Worm (Caenorhabditis elegans) whole organism, L4 larva: ENCODE results near the gene C03B1.9.

ENCODE experiments used
- F10B5.3 ChIP-seq: sonication (generic microtip); optimal IDR thresholded peaks from 2 replicates; lab custom pipeline; 2016; ENCODE audit warnings: mild to moderate bottlenecking, missing genetic modification characterization, missing compliant biosample characterization
- F26F4.8 ChIP-seq: fragments of 200-800 bp; sonication (Bioruptor generic); conservative IDR thresholded peaks from 2 replicates; pipeline ENCODE4 v1.3.6; 2022; ENCODE audit warnings: missing genetic modification characterization, missing compliant biosample characterization
- F49E8.2 ChIP-seq: sonication (generic microtip); optimal IDR thresholded peaks from 2 replicates; lab custom pipeline; 2016; ENCODE audit warnings: missing compliant biosample characterization, mild to moderate bottlenecking, missing genetic modification characterization, borderline replicate concordance
- R02D3.7 ChIP-seq: fragments of 150-350 bp; sonication (generic microtip); optimal IDR thresholded peaks from 3 replicates; lab custom pipeline; 2014; ENCODE audit warnings: missing biosample characterization, missing genetic modification characterization
- T20F7.1 ChIP-seq: fragments of 200-800 bp; sonication (Bioruptor generic); optimal IDR thresholded peaks from 2 replicates; lab custom pipeline; 2018; ENCODE audit warnings: mild to moderate bottlenecking, missing genetic modification characterization, missing compliant biosample characterization
- Y75B8A.6 ChIP-seq: fragments of 200-800 bp; sonication (Bioruptor generic); IDR thresholded peaks from 2 replicates; pipeline ENCODE4 v1.3.6; 2022; ENCODE audit warnings: missing genetic modification reagents, missing genetic modification characterization, missing compliant biosample characterization
- attf-4 ChIP-seq: sonication (generic microtip); optimal IDR thresholded peaks from 3 replicates; lab custom pipeline; 2017; ENCODE audit warnings: missing biosample characterization, missing genetic modification characterization
- ceh-62 ChIP-seq: sonication (generic microtip); optimal IDR thresholded peaks from 2 replicates; lab custom pipeline; 2017; ENCODE audit warnings: missing biosample characterization, missing genetic modification characterization
- ceh-82 ChIP-seq: sonication (generic microtip); optimal IDR thresholded peaks from 2 replicates; lab custom pipeline; 2017; ENCODE audit warnings: missing biosample characterization, missing genetic modification characterization
- ces-1 ChIP-seq: fragments of 150-350 bp; sonication (generic microtip); optimal IDR thresholded peaks from 4 replicates; lab custom pipeline; 2014; ENCODE audit warnings: missing biosample characterization, missing genetic modification reagents, missing genetic modification characterization
- daf-16 ChIP-seq, 3 experiments: sonication (generic microtip); optimal IDR thresholded peaks; 2 replicates each; lab custom pipeline; 2016 to 2017; ENCODE audit warnings: missing genetic modification characterization in 3 of 3, missing genetic modification reagents in 3 of 3, mild to moderate bottlenecking in 2 of 3, missing compliant biosample characterization in 2 of 3, missing biosample characterization in 1 of 3, moderate library complexity in 1 of 3
- dmd-6 ChIP-seq: fragments of 200-800 bp; sonication (Bioruptor generic); IDR thresholded peaks from 2 replicates; pipeline ENCODE4 v1.3.6; 2022; ENCODE audit warnings: missing genetic modification reagents, missing genetic modification characterization, missing compliant biosample characterization
- dmd-9 ChIP-seq: fragments of 200-800 bp; sonication (Bioruptor generic); IDR thresholded peaks from 2 replicates; pipeline ENCODE4 v1.3.6; 2022; ENCODE audit warnings: missing genetic modification reagents, missing genetic modification characterization, missing compliant biosample characterization
- duxl-1 ChIP-seq: sonication (generic microtip); optimal IDR thresholded peaks from 2 replicates; lab custom pipeline; 2016; ENCODE audit warnings: mild to moderate bottlenecking, missing genetic modification characterization, moderate library complexity, missing compliant biosample characterization; ENCODE audit not compliant: poor library complexity
- fkh-10 ChIP-seq: fragments of 150-350 bp; optimal IDR thresholded peaks from 2 replicates; lab custom pipeline; 2014; ENCODE audit warnings: missing biosample characterization, missing genetic modification reagents, missing genetic modification characterization
- gei-8 ChIP-seq: fragments of 200-800 bp; sonication (Bioruptor generic); optimal IDR thresholded peaks from 2 replicates; lab custom pipeline; 2018; ENCODE audit warnings: mild to moderate bottlenecking, missing genetic modification characterization, missing compliant biosample characterization
- hif-1 ChIP-seq, 2 experiments: sonication (generic microtip); optimal IDR thresholded peaks; 2 replicates each; lab custom pipeline; 2016 to 2017; ENCODE audit warnings: missing compliant biosample characterization in 2 of 2, missing genetic modification characterization in 2 of 2, missing genetic modification reagents in 2 of 2, missing genotype in 2 of 2, mild to moderate bottlenecking in 1 of 2
- hmg-1.1 ChIP-seq: fragments of 200-800 bp; sonication (Bioruptor generic); IDR thresholded peaks from 2 replicates; pipeline ENCODE4 v1.3.6; 2022; ENCODE audit warnings: missing genetic modification reagents, missing genetic modification characterization, missing compliant biosample characterization
- lin-38 ChIP-seq: fragments of 200-800 bp; sonication (Bioruptor generic); IDR thresholded peaks from 2 replicates; pipeline ENCODE4 v1.3.6; 2022; ENCODE audit warnings: missing genetic modification reagents, missing genetic modification characterization, missing compliant biosample characterization
- madf-9 ChIP-seq: fragments of 200-800 bp; sonication (Bioruptor generic); conservative IDR thresholded peaks from 2 replicates; pipeline ENCODE4 v1.3.6; 2022; ENCODE audit warnings: missing genetic modification reagents, missing genetic modification characterization, missing compliant biosample characterization
- mdl-1 ChIP-seq, 2 experiments: fragments of 150-350 bp in 1 of 2; sonication (generic microtip) in 1 of 2; optimal IDR thresholded peaks; 2 replicates each; lab custom pipeline; 2014 to 2017; ENCODE audit warnings: missing biosample characterization in 2 of 2, missing genetic modification characterization in 2 of 2
- mes-2 ChIP-seq: sonication (generic microtip); optimal IDR thresholded peaks from 2 replicates; lab custom pipeline; 2016; ENCODE audit warnings: missing genotype, mild to moderate bottlenecking, missing genetic modification characterization, missing compliant biosample characterization; ENCODE audit not compliant: poor library complexity, severe bottlenecking
- mxl-3 ChIP-seq: fragments of 200-800 bp; sonication (Bioruptor generic); optimal IDR thresholded peaks from 2 replicates; lab custom pipeline; 2018; ENCODE audit warnings: mild to moderate bottlenecking, missing genetic modification characterization, missing compliant biosample characterization
- nhr-10 ChIP-seq: fragments of 150-350 bp; optimal IDR thresholded peaks from 2 replicates; lab custom pipeline; 2014; ENCODE audit warnings: missing biosample characterization, missing genetic modification characterization
- nhr-102 ChIP-seq: sonication (generic microtip); optimal IDR thresholded peaks from 2 replicates; lab custom pipeline; 2016; ENCODE audit warnings: mild to moderate bottlenecking, missing genetic modification characterization, moderate library complexity, missing compliant biosample characterization
- nhr-111 ChIP-seq: fragments of 200-800 bp; sonication (Bioruptor generic); optimal IDR thresholded peaks from 2 replicates; lab custom pipeline; 2018; ENCODE audit warnings: mild to moderate bottlenecking, missing genetic modification characterization, missing compliant biosample characterization
- nhr-28 ChIP-seq: fragments of 150-350 bp; optimal IDR thresholded peaks from 2 replicates; lab custom pipeline; 2014; ENCODE audit warnings: missing biosample characterization, missing genetic modification characterization
- nhr-42 ChIP-seq: fragments of 200-800 bp; sonication (Bioruptor generic); IDR thresholded peaks from 2 replicates; pipeline ENCODE4 v1.3.6; 2022; ENCODE audit warnings: missing genetic modification characterization, missing compliant biosample characterization
- nhr-48 ChIP-seq: sonication (generic microtip); optimal IDR thresholded peaks from 2 replicates; lab custom pipeline; 2016; ENCODE audit warnings: mild to moderate bottlenecking, missing genetic modification characterization, missing compliant biosample characterization
- sdz-12 ChIP-seq: fragments of 200-800 bp; sonication (Bioruptor generic); optimal IDR thresholded peaks from 2 replicates; lab custom pipeline; 2018; ENCODE audit warnings: mild to moderate bottlenecking, missing genetic modification characterization, missing compliant biosample characterization
- set-16 ChIP-seq: fragments of 200-800 bp; sonication (Bioruptor generic); IDR thresholded peaks from 2 replicates; pipeline ENCODE4 v1.3.6; 2022; ENCODE audit warnings: missing genetic modification reagents, missing genetic modification characterization, missing compliant biosample characterization
- skn-1 ChIP-seq: fragments of 150-350 bp; optimal IDR thresholded peaks from 2 replicates; lab custom pipeline; 2014; ENCODE audit warnings: missing biosample characterization, missing genetic modification characterization
- snpc-1.2 ChIP-seq: fragments of 200-800 bp; sonication (Bioruptor generic); IDR thresholded peaks from 2 replicates; pipeline ENCODE4 v1.3.6; 2022; ENCODE audit warnings: missing genetic modification reagents, missing genetic modification characterization, missing compliant biosample characterization
- spr-3 ChIP-seq: fragments of 200-800 bp; sonication (Bioruptor generic); optimal IDR thresholded peaks from 2 replicates; lab custom pipeline; 2018; ENCODE audit warnings: mild to moderate bottlenecking, missing genetic modification characterization, missing compliant biosample characterization
- tag-97 ChIP-seq: fragments of 200-800 bp; sonication (Bioruptor generic); IDR thresholded peaks from 2 replicates; pipeline ENCODE4 v1.3.6; 2022; ENCODE audit warnings: missing genetic modification characterization, missing compliant biosample characterization
- unc-62 ChIP-seq, 3 experiments: fragments of 150-350 bp in 1 of 3; sonication (generic microtip); optimal IDR thresholded peaks in 2 of 3; peaks in 1 of 3; 1 replicate in 1 of 3; 2 replicates in 2 of 3; lab custom pipeline; 2014 to 2017; ENCODE audit warnings: missing biosample characterization in 3 of 3, missing genetic modification characterization in 3 of 3, missing genetic modification reagents in 3 of 3, missing genotype in 1 of 3
- zag-1 ChIP-seq: fragments of 150-350 bp; optimal IDR thresholded peaks from 2 replicates; lab custom pipeline; 2014; ENCODE audit warnings: missing biosample characterization, missing genetic modification characterization
- zfp-2 ChIP-seq: sonication (generic microtip); optimal IDR thresholded peaks from 2 replicates; lab custom pipeline; 2016; ENCODE audit warnings: mild to moderate bottlenecking, missing genetic modification characterization, missing compliant biosample characterization
- zfp-3 ChIP-seq: fragments of 200-800 bp; sonication (Bioruptor generic); conservative IDR thresholded peaks from 2 replicates; pipeline ENCODE4 v1.3.6; 2022; ENCODE audit warnings: missing genetic modification reagents, missing genetic modification characterization, missing compliant biosample characterization
- zip-2 ChIP-seq: fragments of 150-350 bp; optimal IDR thresholded peaks from 2 replicates; lab custom pipeline; 2014; ENCODE audit warnings: missing biosample characterization, missing genetic modification characterization
- ztf-11 ChIP-seq: fragments of 150-350 bp; optimal IDR thresholded peaks from 2 replicates; lab custom pipeline; 2014; ENCODE audit warnings: missing biosample characterization, missing genetic modification characterization

Gene C03B1.9

ce11 chrX:6347013-6347412 lies at the start of gene C03B1.9:
TSS of gene C03B1.9 (minus strand) at chrX:6347113.
- TF ChIP-seq unc-62 (GFP tag; optimal IDR thresholded peaks at IDR 0.05 in 1 of 2; lab: Kevin White, UChicago) (no peak), unc-62 (tag; optimal IDR thresholded peaks at IDR 0.05; lab: Kevin White, UChicago) (no peak), F26F4.8 (GFP tag; lab: Robert Waterston, UW) (no peak), zfp-3 (GFP tag; lab: Robert Waterston, UW) (no peak), daf-16 (GFP tag; optimal IDR thresholded peaks at IDR 0.05; lab: Kevin White, UChicago) (no peak), daf-16 (tag; optimal IDR thresholded peaks at IDR 0.05; lab: Kevin White, UChicago) (no peak), dmd-9 (GFP tag; lab: Robert Waterston, UW) (no peak), nhr-102 (no peak), mxl-3 (GFP tag; lab: Kevin White, UChicago) (no peak), fkh-10 (GFP tag; lab: Kevin White, UChicago) (no peak), F10B5.3 (tag; lab: Kevin White, UChicago) (no peak), ces-1 (GFP tag; lab: Kevin White, UChicago) (no peak), spr-3 (GFP tag; lab: Kevin White, UChicago) (no peak), T20F7.1 (GFP tag; lab: Kevin White, UChicago) (no peak), zfp-2 (tag; lab: Kevin White, UChicago) (no peak)
- TF ChIP-seq, all 104 proteins: peak for 0

DNA sequence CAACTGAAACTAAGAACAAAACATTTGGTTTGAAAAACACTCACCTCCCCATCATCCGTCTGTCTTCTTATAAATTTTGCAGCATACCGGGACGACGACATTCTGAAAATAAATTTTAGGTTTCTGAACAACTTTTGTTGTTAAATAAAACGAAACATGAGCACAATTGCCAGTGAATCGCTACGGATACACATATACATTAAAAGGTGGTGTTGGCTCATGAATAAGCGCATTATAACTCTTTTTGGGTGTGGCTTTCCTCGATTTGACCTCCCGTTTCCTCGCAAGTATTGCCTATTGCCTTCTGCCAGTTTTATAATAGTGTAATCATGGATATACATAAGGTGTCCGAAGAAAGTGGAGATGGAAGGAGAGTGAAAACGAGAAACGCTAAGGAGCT lies 44.6 kb upstream of the C03B1.9 start, which contains the start of gene igcm-2:
Gene igcm-2, minus strand, starts transcription at position 101 of the 400 bp plus-strand sequence.
- TF ChIP-seq zag-1 (no peak), snpc-1.2 (GFP tag; lab: Robert Waterston, UW) (no peak), hmg-1.1 (GFP tag; lab: Robert Waterston, UW) (no peak), unc-62 (GFP tag; optimal IDR thresholded peaks at IDR 0.05 in 1 of 2; lab: Kevin White, UChicago) (no peak), unc-62 (tag; optimal IDR thresholded peaks at IDR 0.05; lab: Kevin White, UChicago) (no peak), ceh-82 (no peak), ztf-11 (tag; lab: Kevin White, UChicago) (no peak), zip-2 (tag; lab: Kevin White, UChicago) (no peak), nhr-10 (no peak), nhr-42 (no peak), spr-3 (GFP tag; lab: Kevin White, UChicago) (no peak), madf-9 (GFP tag; lab: Robert Waterston, UW) (no peak), mes-2 (tag; lab: Kevin White, UChicago) (no peak), set-16 (no peak), Y75B8A.6 (GFP tag; lab: Robert Waterston, UW) (no peak), mdl-1 (tag; optimal IDR thresholded peaks at IDR 0.05; lab: Kevin White, UChicago) (no peak), skn-1 (tag; lab: Kevin White, UChicago) (no peak), nhr-28 (tag; lab: Kevin White, UChicago) (no peak)

DNA sequence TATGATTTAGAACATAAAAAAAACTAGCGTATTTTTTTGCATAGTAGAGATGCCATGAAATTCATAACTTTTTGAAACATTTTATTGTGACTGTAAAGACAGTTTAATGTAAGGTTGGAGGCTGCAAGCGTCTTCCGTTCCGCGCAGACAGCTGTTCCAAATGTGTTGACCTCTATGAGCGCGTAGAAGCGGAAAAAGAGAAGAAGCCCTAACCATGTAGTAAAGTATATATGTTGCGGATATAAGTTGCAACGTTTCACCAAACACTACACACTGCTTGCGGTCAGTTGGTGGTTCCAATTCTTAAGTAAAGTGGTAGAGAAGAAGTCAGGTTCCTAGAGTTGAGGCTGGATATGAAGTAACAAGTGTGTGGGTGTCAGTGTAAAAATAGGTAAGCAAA lies 41.7 kb upstream of the C03B1.9 start:
- TF ChIP-seq duxl-1 (tag; lab: Kevin White, UChicago) (no peak), gei-8 (GFP tag; lab: Kevin White, UChicago) (no peak), F49E8.2 (tag; lab: Kevin White, UChicago) (no peak), R02D3.7 (tag; lab: Kevin White, UChicago) (no peak), nhr-48 (tag; lab: Kevin White, UChicago) (no peak), attf-4 (tag; lab: Kevin White, UChicago) (no peak), nhr-111 (GFP tag; lab: Kevin White, UChicago) (no peak), lin-38 (no peak), ceh-62 (no peak), sdz-12 (GFP tag; lab: Kevin White, UChicago) (no peak), dmd-6 (GFP tag; lab: Robert Waterston, UW) (no peak), tag-97 (GFP tag; lab: Robert Waterston, UW) (no peak), hif-1 (tag; optimal IDR thresholded peaks at IDR 0.05; lab: Kevin White, UChicago) (no peak), T20F7.1 (GFP tag; lab: Kevin White, UChicago) (no peak)
